Worm (Caenorhabditis elegans): ENCODE measurements around the gene F59F5.3.

F59F5.3 gene

ce11 chrX:10576410-10576809, 34.2 kb upstream of the F59F5.3 start:
- TF ChIP-seq mab-5 (tag; optimal IDR thresholded peaks at IDR 0.05) (no peak), pha-4 (tag; optimal IDR thresholded peaks at IDR 0.05) (peak; percentile 64), blmp-1 (tag; optimal IDR thresholded peaks at IDR 0.05) (no peak), drap-1 (GFP tag; optimal IDR thresholded peaks at IDR 0.05) (no peak), ham-2 (GFP tag; optimal IDR thresholded peaks at IDR 0.05) (no peak), ztf-11 (tag; optimal IDR thresholded peaks at IDR 0.05) (no peak), mep-1 (tag; optimal IDR thresholded peaks at IDR 0.05) (peak; percentile 21), unc-62 (GFP tag; optimal IDR thresholded peaks at IDR 0.05) (peak; percentile 2), ces-1 (GFP tag; optimal IDR thresholded peaks at IDR 0.05) (peak; percentile 19), elt-3 (tag; optimal IDR thresholded peaks at IDR 0.05) (peak; percentile 47), nhr-28 (tag; optimal IDR thresholded peaks at IDR 0.05) (no peak), nhr-237 (tag; optimal IDR thresholded peaks at IDR 0.05) (peak; percentile 82), sem-2 (GFP tag; optimal IDR thresholded peaks at IDR 0.05) (no peak)

ce11 chrX:10569185-10569584, 27.0 kb upstream of the F59F5.3 start, which contains the start of gene bet-2:
bet-2 (plus strand) TSS chrX:10569273.
- TF ChIP-seq sptf-1 (tag; optimal IDR thresholded peaks at IDR 0.05) (no peak), snpc-4 (tag; optimal IDR thresholded peaks at IDR 0.05) (no peak), sem-2 (GFP tag; optimal IDR thresholded peaks at IDR 0.05) (no peak), bed-3 (GFP tag; optimal IDR thresholded peaks at IDR 0.05) (no peak), hlh-1 (tag; optimal IDR thresholded peaks at IDR 0.05) (no peak), ztf-11 (tag; optimal IDR thresholded peaks at IDR 0.05) (no peak), ceh-39 (tag; optimal IDR thresholded peaks at IDR 0.05) (no peak), elt-3 (tag; optimal IDR thresholded peaks at IDR 0.05) (no peak), unc-39 (tag; optimal IDR thresholded peaks at IDR 0.05) (no peak), M03D4.4 (tag; optimal IDR thresholded peaks at IDR 0.05) (no peak), tbx-8 (GFP tag; optimal IDR thresholded peaks at IDR 0.05) (no peak), elt-1 (tag; optimal IDR thresholded peaks at IDR 0.05; ENCODE audit: borderline replicate concordance, insufficient read depth) (no peak), ham-2 (GFP tag; optimal IDR thresholded peaks at IDR 0.05) (no peak)

ce11 chrX:10568385-10569149, 26.4 kb upstream of the F59F5.3 start:
- TF ChIP-seq nhr-12 (tag; optimal IDR thresholded peaks at IDR 0.05) = no peak
- TF ChIP-seq nhr-76 (tag; optimal IDR thresholded peaks at IDR 0.05) = peak; percentile 46
- TF ChIP-seq cnd-1 (tag; optimal IDR thresholded peaks at IDR 0.05) = peak; percentile 70
- TF ChIP-seq pha-4 (tag; optimal IDR thresholded peaks at IDR 0.05) = peak; percentile 70
- no peak for TF ChIP-seq snpc-4 (tag; optimal IDR thresholded peaks at IDR 0.05)
- no peak for TF ChIP-seq elt-3 (tag; optimal IDR thresholded peaks at IDR 0.05)
- peak; percentile 77 for TF ChIP-seq M03D4.4 (tag; optimal IDR thresholded peaks at IDR 0.05)
- TF ChIP-seq ceh-43 (GFP tag; optimal IDR thresholded peaks at IDR 0.05) = no peak
- peak; percentile 58 for TF ChIP-seq mab-5 (tag; optimal IDR thresholded peaks at IDR 0.05)
- TF ChIP-seq hlh-1 (tag; optimal IDR thresholded peaks at IDR 0.05) = peak; percentile 80
- TF ChIP-seq nhr-2 (tag; optimal IDR thresholded peaks at IDR 0.05) = peak; percentile 77
- peak; percentile 78 for TF ChIP-seq ztf-11 (tag; optimal IDR thresholded peaks at IDR 0.05)
- TF ChIP-seq unc-120 (tag; optimal IDR thresholded peaks at IDR 0.05; ENCODE audit: poor library complexity, severe bottlenecking) = peak; percentile 93
- TF ChIP-seq tbx-8 (GFP tag; optimal IDR thresholded peaks at IDR 0.05) = peak; percentile 15
- peak; percentile 54 for TF ChIP-seq lsy-2 (tag; optimal IDR thresholded peaks at IDR 0.05)
- TF ChIP-seq lin-32 (GFP tag; optimal IDR thresholded peaks at IDR 0.05) = peak; percentile 25
- peak; percentile 95 for TF ChIP-seq mep-1 (tag; optimal IDR thresholded peaks at IDR 0.05)
- peak; percentile 100 for TF ChIP-seq ham-2 (GFP tag; optimal IDR thresholded peaks at IDR 0.05)
- peak; percentile 30 for TF ChIP-seq unc-39 (tag; optimal IDR thresholded peaks at IDR 0.05)
- TF ChIP-seq ces-1 (GFP tag; optimal IDR thresholded peaks at IDR 0.05) = peak; percentile 93
- TF ChIP-seq flh-1 (GFP tag; optimal IDR thresholded peaks at IDR 0.05) = peak; percentile 31
- TF ChIP-seq nhr-237 (tag; optimal IDR thresholded peaks at IDR 0.05) = peak; percentile 90
- TF ChIP-seq unc-62 (GFP tag; optimal IDR thresholded peaks at IDR 0.05) = peak; percentile 54
- no peak for TF ChIP-seq bed-3 (GFP tag; optimal IDR thresholded peaks at IDR 0.05)
- peak; percentile 86 for TF ChIP-seq mls-2 (tag; optimal IDR thresholded peaks at IDR 0.05)
- TF ChIP-seq ceh-39 (tag; optimal IDR thresholded peaks at IDR 0.05) = peak; percentile 78
- TF ChIP-seq lin-13 (tag; optimal IDR thresholded peaks at IDR 0.05) = peak; percentile 65
- peak; percentile 25 for TF ChIP-seq sem-2 (GFP tag; optimal IDR thresholded peaks at IDR 0.05)
- TF ChIP-seq nhr-28 (tag; optimal IDR thresholded peaks at IDR 0.05) = no peak
- peak; percentile 26 for TF ChIP-seq zip-8 (tag; optimal IDR thresholded peaks at IDR 0.05)
- TF ChIP-seq sptf-1 (tag; optimal IDR thresholded peaks at IDR 0.05) = peak; percentile 79
- peak; percentile 66 for TF ChIP-seq drap-1 (GFP tag; optimal IDR thresholded peaks at IDR 0.05)
- peak; percentile 33 for TF ChIP-seq blmp-1 (tag; optimal IDR thresholded peaks at IDR 0.05)
- TF ChIP-seq ceh-83 (GFP tag; optimal IDR thresholded peaks at IDR 0.05) = peak; percentile 61
- TF ChIP-seq elt-1 (tag; optimal IDR thresholded peaks at IDR 0.05; ENCODE audit: borderline replicate concordance, insufficient read depth) = peak; percentile 9
